Worm (Caenorhabditis elegans) whole organism, L2 larva: Measurements from ENCODE around the gene ZC190.2.

Experiments used
- C34F6.9 ChIP-seq: fragments of 150-350 bp; optimal IDR thresholded peaks from 2 replicates; lab custom pipeline; 2014; ENCODE audit warnings: missing biosample characterization, missing genetic modification characterization
- F13H6.1 ChIP-seq: sonication (generic microtip); optimal IDR thresholded peaks from 2 replicates; lab custom pipeline; 2016; ENCODE audit warnings: missing genetic modification characterization, missing compliant biosample characterization
- Y55F3AM.14 ChIP-seq: fragments of 200-800 bp; sonication (Bioruptor generic); optimal IDR thresholded peaks from 2 replicates; lab custom pipeline; 2018; ENCODE audit warnings: mild to moderate bottlenecking, missing genetic modification characterization, missing compliant biosample characterization
- ZK546.5 ChIP-seq: sonication (generic microtip); optimal IDR thresholded peaks from 2 replicates; lab custom pipeline; 2017; ENCODE audit warnings: missing biosample characterization, missing genetic modification characterization
- aly-2 ChIP-seq: fragments of 150-350 bp; optimal IDR thresholded peaks from 2 replicates; lab custom pipeline; 2014; ENCODE audit warnings: missing biosample characterization, missing genetic modification characterization
- ama-1 ChIP-seq: fragments of 150-350 bp; optimal IDR thresholded peaks from 2 replicates; lab custom pipeline; 2018; ENCODE audit warnings: inconsistent platforms
- blmp-1 ChIP-seq: sonication (generic microtip); optimal IDR thresholded peaks from 2 replicates; lab custom pipeline; 2017; ENCODE audit warnings: missing genetic modification characterization, mild to moderate bottlenecking, missing compliant biosample characterization, antibody characterized with exemption, moderate library complexity; ENCODE audit not compliant: insufficient read depth
- ceh-16 ChIP-seq: fragments of 150-350 bp; optimal IDR thresholded peaks from 2 replicates; lab custom pipeline; 2014; ENCODE audit warnings: missing biosample characterization, missing genetic modification characterization
- ceh-82 ChIP-seq: fragments of 150-350 bp; optimal IDR thresholded peaks from 2 replicates; lab custom pipeline; 2014; ENCODE audit warnings: missing biosample characterization, missing genetic modification characterization
- crh-2 ChIP-seq: sonication (generic microtip); optimal IDR thresholded peaks from 2 replicates; lab custom pipeline; 2017; ENCODE audit warnings: missing biosample characterization, missing genetic modification characterization
- dmd-4 ChIP-seq: sonication (generic microtip); optimal IDR thresholded peaks from 2 replicates; lab custom pipeline; 2017; ENCODE audit warnings: missing biosample characterization, missing genetic modification characterization
- egl-27 ChIP-seq: sonication (generic microtip); optimal IDR thresholded peaks from 3 replicates; lab custom pipeline; 2017; ENCODE audit warnings: missing biosample characterization, missing genetic modification reagents, missing genetic modification characterization
- elt-3 ChIP-seq: sonication (generic microtip); optimal IDR thresholded peaks from 2 replicates; lab custom pipeline; 2017; ENCODE audit warnings: missing biosample characterization, missing genetic modification characterization
- fos-1 ChIP-seq: fragments of 150-350 bp; optimal IDR thresholded peaks from 2 replicates; lab custom pipeline; 2014; ENCODE audit warnings: missing biosample characterization, missing genetic modification characterization
- gmeb-1 ChIP-seq: fragments of 150-350 bp; optimal IDR thresholded peaks from 2 replicates; lab custom pipeline; 2014; ENCODE audit warnings: missing biosample characterization, missing genetic modification characterization
- lin-11 ChIP-seq: fragments of 150-350 bp; sonication (generic microtip); optimal IDR thresholded peaks from 2 replicates; lab custom pipeline; 2014; ENCODE audit warnings: missing biosample characterization, missing genetic modification characterization, inconsistent platforms, mixed read lengths
- lin-13 ChIP-seq: fragments of 150-350 bp; optimal IDR thresholded peaks from 2 replicates; lab custom pipeline; 2014; ENCODE audit warnings: missing biosample characterization, missing genetic modification reagents, missing genetic modification characterization
- lin-39 ChIP-seq: fragments of 150-350 bp; optimal IDR thresholded peaks from 2 replicates; lab custom pipeline; 2014; ENCODE audit warnings: missing biosample characterization, missing genetic modification reagents, missing genetic modification characterization
- lsy-2 ChIP-seq, 2 experiments: fragments of 150-350 bp in 1 of 2; sonication (generic microtip) in 1 of 2; optimal IDR thresholded peaks; 2 replicates each; lab custom pipeline; 2014 to 2017; ENCODE audit warnings: missing biosample characterization in 2 of 2, missing genetic modification characterization in 2 of 2
- mab-5 ChIP-seq: fragments of 150-350 bp; optimal IDR thresholded peaks from 2 replicates; lab custom pipeline; 2014; ENCODE audit warnings: missing biosample characterization, missing genetic modification characterization
- mdl-1 ChIP-seq, 2 experiments: fragments of 150-350 bp in 1 of 2; sonication (generic microtip) in 1 of 2; optimal IDR thresholded peaks; 2 replicates each; lab custom pipeline; 2017; ENCODE audit warnings: missing biosample characterization in 2 of 2, missing genetic modification characterization in 2 of 2
- nhr-11 ChIP-seq: fragments of 150-350 bp; optimal IDR thresholded peaks from 2 replicates; lab custom pipeline; 2014; ENCODE audit warnings: missing biosample characterization, missing genetic modification characterization
- nhr-12 ChIP-seq: fragments of 150-350 bp; optimal IDR thresholded peaks from 2 replicates; lab custom pipeline; 2014; ENCODE audit warnings: missing biosample characterization, missing genetic modification characterization
- nhr-21 ChIP-seq: fragments of 150-350 bp; optimal IDR thresholded peaks from 2 replicates; lab custom pipeline; 2014; ENCODE audit warnings: missing biosample characterization, missing genetic modification characterization
- nhr-237 ChIP-seq: fragments of 150-350 bp; optimal IDR thresholded peaks from 2 replicates; lab custom pipeline; 2014; ENCODE audit warnings: missing biosample characterization, missing genetic modification characterization
- nhr-25 ChIP-seq: fragments of 150-350 bp; sonication (generic microtip); optimal IDR thresholded peaks from 3 replicates; lab custom pipeline; 2014; ENCODE audit warnings: missing biosample characterization, missing genetic modification characterization
- nhr-6 ChIP-seq: fragments of 150-350 bp; optimal IDR thresholded peaks from 2 replicates; lab custom pipeline; 2014; ENCODE audit warnings: missing biosample characterization, missing genetic modification characterization
- peb-1 ChIP-seq: fragments of 150-350 bp; optimal IDR thresholded peaks from 2 replicates; lab custom pipeline; 2014; ENCODE audit warnings: missing biosample characterization, missing genetic modification characterization
- sem-4 ChIP-seq: fragments of 150-350 bp; optimal IDR thresholded peaks from 2 replicates; lab custom pipeline; 2014; ENCODE audit warnings: missing biosample characterization, missing genetic modification reagents, missing genetic modification characterization
- skn-1 ChIP-seq: sonication (generic microtip); optimal IDR thresholded peaks from 2 replicates; lab custom pipeline; 2017; ENCODE audit warnings: missing biosample characterization, missing genetic modification characterization
- sma-3 ChIP-seq: sonication (generic microtip); optimal IDR thresholded peaks from 2 replicates; lab custom pipeline; 2016; ENCODE audit warnings: missing genetic modification reagents, missing genetic modification characterization, missing compliant biosample characterization
- sma-9 ChIP-seq, 2 experiments: fragments of 150-350 bp in 1 of 2; sonication (generic microtip) in 1 of 2; optimal IDR thresholded peaks; 2 replicates each; lab custom pipeline; 2014 to 2016; ENCODE audit warnings: missing genetic modification characterization in 2 of 2, mild to moderate bottlenecking in 1 of 2, missing biosample characterization in 1 of 2, missing compliant biosample characterization in 1 of 2, missing genetic modification reagents in 1 of 2, moderate library complexity in 1 of 2
- unc-55 ChIP-seq: fragments of 150-350 bp; sonication (generic microtip); optimal IDR thresholded peaks from 3 replicates; lab custom pipeline; 2014; ENCODE audit warnings: missing biosample characterization, missing genetic modification reagents, missing genetic modification characterization
- zag-1 ChIP-seq: fragments of 150-350 bp; optimal IDR thresholded peaks from 2 replicates; lab custom pipeline; 2014; ENCODE audit warnings: missing biosample characterization, missing genetic modification characterization
- ztf-11 ChIP-seq: sonication (generic microtip); optimal IDR thresholded peaks from 2 replicates; lab custom pipeline; 2017; ENCODE audit warnings: missing biosample characterization, missing genetic modification characterization

Gene ZC190.2

ce11 chrV:8650365-8650764 lies 30.8 kb upstream of the ZC190.2 start:
- peak; percentile 36 for TF ChIP-seq nhr-25
- no peak for TF ChIP-seq nhr-12 (tag; lab: Kevin White, UChicago)

- peak; percentile 33 for TF ChIP-seq sma-3 (GFP tag; lab: Kevin White, UChicago)
- peak in 1 of 2 experiments; percentile 1 for TF ChIP-seq lsy-2 (tag; optimal IDR thresholded peaks at IDR 0.05; lab: Kevin White, UChicago)
- TF ChIP-seq blmp-1 (tag; lab: Kevin White, UChicago) = no peak
- TF ChIP-seq dmd-4 (tag; lab: Kevin White, UChicago) = no peak
- peak; percentile 98 for TF ChIP-seq fos-1 (tag; lab: Kevin White, UChicago)
- no peak for TF ChIP-seq nhr-21 (tag; lab: Kevin White, UChicago)
- no peak for TF ChIP-seq zag-1 (tag; lab: Kevin White, UChicago)
- TF ChIP-seq sma-9 (GFP tag; optimal IDR thresholded peaks at IDR 0.05; lab: Kevin White, UChicago) = peak; percentile 87
- TF ChIP-seq sma-9 (tag; optimal IDR thresholded peaks at IDR 0.05; lab: Kevin White, UChicago) = no peak
- TF ChIP-seq skn-1 (tag; lab: Kevin White, UChicago) = peak; percentile 93
- no peak for TF ChIP-seq lin-13 (GFP tag; lab: Kevin White, UChicago)
- TF ChIP-seq C34F6.9 = no peak
- no peak for TF ChIP-seq unc-55
- TF ChIP-seq F13H6.1 = peak; percentile 70
- TF ChIP-seq crh-2 = peak; percentile 59
- TF ChIP-seq gmeb-1 (tag; lab: Kevin White, UChicago) = peak; percentile 12
- no peak for TF ChIP-seq ama-1 (lab: Kevin White, UChicago)
- TF ChIP-seq aly-2 (tag; lab: Kevin White, UChicago) = no peak
- TF ChIP-seq nhr-6 = no peak
- TF ChIP-seq nhr-25 = no peak
- no peak for TF ChIP-seq sem-4 (tag; lab: Kevin White, UChicago)
- TF ChIP-seq, all 48 proteins: peak for 8
Measured at ce11 chrV:8651007-8651711, 30.0 kb upstream of the ZC190.2 start.

ce11 chrV:8652177-8652576 lies 29.0 kb upstream of the ZC190.2 start:
- TF ChIP-seq nhr-11 (tag; lab: Kevin White, UChicago) (no peak), mab-5 (tag; lab: Kevin White, UChicago) (peak; percentile 33), nhr-21 (tag; lab: Kevin White, UChicago) (peak; percentile 42), mdl-1 (tag; optimal IDR thresholded peaks at IDR 0.05; lab: Kevin White, UChicago) (no peak), sma-9 (GFP tag; optimal IDR thresholded peaks at IDR 0.05; lab: Kevin White, UChicago) (peak; percentile 70), sma-9 (tag; optimal IDR thresholded peaks at IDR 0.05; lab: Kevin White, UChicago) (no peak), blmp-1 (tag; lab: Kevin White, UChicago) (peak; percentile 70), zag-1 (tag; lab: Kevin White, UChicago) (no peak), nhr-12 (tag; lab: Kevin White, UChicago) (no peak), lin-13 (GFP tag; lab: Kevin White, UChicago) (no peak), Y55F3AM.14 (GFP tag; lab: Kevin White, UChicago) (no peak), unc-55 (no peak), nhr-237 (tag; lab: Kevin White, UChicago) (no peak), egl-27 (tag; lab: Kevin White, UChicago) (peak; percentile 45), lin-11 (tag; lab: Kevin White, UChicago) (no peak), ceh-82 (tag; lab: Kevin White, UChicago) (no peak), ceh-16 (tag; lab: Kevin White, UChicago) (peak; percentile 78), C34F6.9 (no peak), lin-39 (no peak), nhr-25 (peak; percentile 27), ZK546.5 (no peak), elt-3 (tag; lab: Kevin White, UChicago) (no peak), ztf-11 (tag; lab: Kevin White, UChicago) (no peak), dmd-4 (tag; lab: Kevin White, UChicago) (no peak), peb-1 (no peak)
